Worm (Caenorhabditis elegans) whole organism, late embryonic: ENCODE measurements around the gene slc-17.8.

Experiments used
- C08G9.2 ChIP-seq: sonication (generic microtip); optimal IDR thresholded peaks from 2 replicates; lab custom pipeline; 2016; ENCODE audit warnings: mild to moderate bottlenecking, missing genetic modification characterization, moderate library complexity, missing compliant biosample characterization
- F13H6.1 ChIP-seq: sonication (generic microtip); optimal IDR thresholded peaks from 2 replicates; lab custom pipeline; 2016; ENCODE audit warnings: missing genetic modification characterization, missing compliant biosample characterization
- K09A11.1 ChIP-seq: sonication (generic microtip); optimal IDR thresholded peaks from 2 replicates; lab custom pipeline; 2017; ENCODE audit warnings: antibody characterized with exemption, mild to moderate bottlenecking, missing genetic modification characterization, missing compliant biosample characterization; ENCODE audit not compliant: insufficient read depth
- T23F11.4 ChIP-seq: fragments of 200-800 bp; sonication (Bioruptor generic); optimal IDR thresholded peaks from 2 replicates; lab custom pipeline; 2018; ENCODE audit warnings: mild to moderate bottlenecking, missing genetic modification characterization, missing compliant biosample characterization
- Y22D7AL.16 ChIP-seq: sonication (generic microtip); optimal IDR thresholded peaks from 2 replicates; lab custom pipeline; 2016; ENCODE audit warnings: missing genetic modification characterization, missing compliant biosample characterization
- ahr-1 ChIP-seq: sonication (generic microtip); optimal IDR thresholded peaks from 2 replicates; lab custom pipeline; 2016; ENCODE audit warnings: missing genetic modification characterization, missing compliant biosample characterization
- ceh-14 ChIP-seq: sonication (generic microtip); optimal IDR thresholded peaks from 2 replicates; lab custom pipeline; 2016; ENCODE audit warnings: missing genotype, missing genetic modification characterization, missing compliant biosample characterization
- ceh-2 ChIP-seq: sonication (generic microtip); optimal IDR thresholded peaks from 2 replicates; lab custom pipeline; 2016; ENCODE audit warnings: missing genotype, missing genetic modification characterization, missing compliant biosample characterization
- ceh-22 ChIP-seq: sonication (generic microtip); optimal IDR thresholded peaks from 2 replicates; lab custom pipeline; 2017; ENCODE audit warnings: missing biosample characterization, missing genetic modification characterization
- ceh-24 ChIP-seq: sonication (generic microtip); optimal IDR thresholded peaks from 2 replicates; lab custom pipeline; 2016; ENCODE audit warnings: mild to moderate bottlenecking, missing genetic modification characterization, missing compliant biosample characterization
- ceh-30 ChIP-seq: fragments of 150-350 bp; optimal IDR thresholded peaks from 2 replicates; lab custom pipeline; 2014; ENCODE audit warnings: missing biosample characterization, missing genetic modification characterization
- ceh-34 ChIP-seq: sonication (generic microtip); optimal IDR thresholded peaks from 2 replicates; lab custom pipeline; 2016; ENCODE audit warnings: mild to moderate bottlenecking, missing genetic modification characterization, missing compliant biosample characterization
- che-1 ChIP-seq: sonication (generic microtip); optimal IDR thresholded peaks from 2 replicates; lab custom pipeline; 2016; ENCODE audit warnings: mild to moderate bottlenecking, missing genetic modification characterization, missing compliant biosample characterization
- elt-2 ChIP-seq: sonication (generic microtip); optimal IDR thresholded peaks from 2 replicates; lab custom pipeline; 2016; ENCODE audit warnings: missing genetic modification reagents, missing genetic modification characterization, missing compliant biosample characterization
- elt-4 ChIP-seq: sonication (generic microtip); optimal IDR thresholded peaks from 2 replicates; lab custom pipeline; 2016; ENCODE audit warnings: missing genetic modification characterization, missing compliant biosample characterization
- eyg-1 ChIP-seq: sonication (generic microtip); optimal IDR thresholded peaks from 2 replicates; lab custom pipeline; 2016; ENCODE audit warnings: missing genotype, missing genetic modification characterization, missing compliant biosample characterization
- fkh-10 ChIP-seq: fragments of 150-350 bp; optimal IDR thresholded peaks from 2 replicates; lab custom pipeline; 2014; ENCODE audit warnings: missing biosample characterization, missing genetic modification reagents, missing genetic modification characterization
- fkh-6 ChIP-seq: sonication (generic microtip); optimal IDR thresholded peaks from 2 replicates; lab custom pipeline; 2016; ENCODE audit warnings: missing genetic modification characterization, missing compliant biosample characterization
- gmeb-2 ChIP-seq: sonication (generic microtip); optimal IDR thresholded peaks from 2 replicates; lab custom pipeline; 2016; ENCODE audit warnings: missing genetic modification characterization, inconsistent platforms, missing compliant biosample characterization
- hlh-13 ChIP-seq: fragments of 200-800 bp; sonication (Bioruptor generic); optimal IDR thresholded peaks from 2 replicates; lab custom pipeline; 2018; ENCODE audit warnings: mild to moderate bottlenecking, missing genetic modification characterization, missing compliant biosample characterization
- hlh-15 ChIP-seq: sonication (generic microtip); optimal IDR thresholded peaks from 2 replicates; lab custom pipeline; 2016; ENCODE audit warnings: missing genetic modification characterization, missing compliant biosample characterization
- hlh-30 ChIP-seq: sonication (generic microtip); optimal IDR thresholded peaks from 2 replicates; lab custom pipeline; 2017; ENCODE audit warnings: antibody characterized with exemption, missing genetic modification characterization, missing compliant biosample characterization; ENCODE audit not compliant: insufficient read depth
- hlh-6 ChIP-seq: sonication (generic microtip); optimal IDR thresholded peaks from 2 replicates; lab custom pipeline; 2016; ENCODE audit warnings: missing genotype, missing genetic modification characterization, missing compliant biosample characterization
- hlh-8 ChIP-seq: sonication (generic microtip); optimal IDR thresholded peaks from 2 replicates; lab custom pipeline; 2016; ENCODE audit warnings: missing genotype, missing genetic modification characterization, missing compliant biosample characterization
- lim-6 ChIP-seq: sonication (generic microtip); optimal IDR thresholded peaks from 2 replicates; lab custom pipeline; 2016; ENCODE audit warnings: missing genetic modification characterization, missing compliant biosample characterization
- lin-11 ChIP-seq: fragments of 200-800 bp; sonication (Bioruptor generic); optimal IDR thresholded peaks from 2 replicates; lab custom pipeline; 2018; ENCODE audit warnings: mild to moderate bottlenecking, missing genetic modification characterization, missing compliant biosample characterization
- madf-2 ChIP-seq: sonication (generic microtip); optimal IDR thresholded peaks from 2 replicates; lab custom pipeline; 2017; ENCODE audit warnings: missing genetic modification characterization, missing compliant biosample characterization
- mec-3 ChIP-seq: sonication (generic microtip); optimal IDR thresholded peaks from 2 replicates; lab custom pipeline; 2016; ENCODE audit warnings: borderline replicate concordance, missing genetic modification characterization, missing compliant biosample characterization
- nfya-1 ChIP-seq: sonication (generic microtip); optimal IDR thresholded peaks from 2 replicates; lab custom pipeline; 2017; ENCODE audit warnings: missing genetic modification characterization, mild to moderate bottlenecking, missing compliant biosample characterization, antibody characterized with exemption, moderate library complexity
- npax-4 ChIP-seq: sonication (generic microtip); optimal IDR thresholded peaks from 2 replicates; lab custom pipeline; 2016; ENCODE audit warnings: missing genetic modification characterization, missing compliant biosample characterization
- pat-9 ChIP-seq: fragments of 200-800 bp; sonication (Bioruptor generic); optimal IDR thresholded peaks from 2 replicates; lab custom pipeline; 2018; ENCODE audit warnings: mild to moderate bottlenecking, missing genetic modification characterization, moderate library complexity, missing compliant biosample characterization
- pax-1 ChIP-seq: fragments of 150-350 bp; optimal IDR thresholded peaks from 2 replicates; lab custom pipeline; 2014; ENCODE audit warnings: missing biosample characterization, missing genetic modification characterization
- pha-4 ChIP-seq: fragments of 150-350 bp; optimal IDR thresholded peaks from 2 replicates; lab custom pipeline; 2018; ENCODE audit warnings: missing biosample characterization, missing genetic modification reagents, missing genetic modification characterization
- pros-1 ChIP-seq: fragments of 150-350 bp; optimal IDR thresholded peaks from 2 replicates; lab custom pipeline; 2014; ENCODE audit warnings: missing biosample characterization, missing genetic modification reagents, missing genetic modification characterization
- ref-2 ChIP-seq: sonication (generic microtip); optimal IDR thresholded peaks from 2 replicates; lab custom pipeline; 2016; ENCODE audit warnings: missing genetic modification characterization, missing compliant biosample characterization
- rnt-1 ChIP-seq: sonication (generic microtip); optimal IDR thresholded peaks from 2 replicates; lab custom pipeline; 2016; ENCODE audit warnings: missing genetic modification characterization, missing compliant biosample characterization
- tbx-2 ChIP-seq: sonication (generic microtip); optimal IDR thresholded peaks from 2 replicates; lab custom pipeline; 2016; ENCODE audit warnings: missing genetic modification characterization, missing compliant biosample characterization
- unc-3 ChIP-seq, 2 experiments: fragments of 200-800 bp in 1 of 2; sonication (Bioruptor generic) in 1 of 2; sonication (generic microtip) in 1 of 2; conservative IDR thresholded peaks in 1 of 2; optimal IDR thresholded peaks in 1 of 2; 2 replicates each; pipeline versions ENCODE4 v1.3.6 to Lab custom; 2016 to 2022; ENCODE audit warnings: missing compliant biosample characterization in 2 of 2, missing genetic modification characterization in 2 of 2, missing genetic modification reagents in 1 of 2
- unc-42 ChIP-seq: sonication (generic microtip); optimal IDR thresholded peaks from 2 replicates; lab custom pipeline; 2016; ENCODE audit warnings: missing genotype, missing genetic modification characterization, missing compliant biosample characterization
- unc-55 ChIP-seq: sonication (generic microtip); optimal IDR thresholded peaks from 2 replicates; lab custom pipeline; 2017; ENCODE audit warnings: missing biosample characterization, missing genetic modification reagents, missing genetic modification characterization
- zip-5 ChIP-seq: sonication (generic microtip); optimal IDR thresholded peaks from 2 replicates; lab custom pipeline; 2016; ENCODE audit warnings: missing genetic modification characterization, missing compliant biosample characterization
- ztf-16 ChIP-seq: sonication (generic microtip); optimal IDR thresholded peaks from 2 replicates; lab custom pipeline; 2017; ENCODE audit warnings: missing genetic modification characterization, missing compliant biosample characterization

slc-17.8 gene

ce11 chrV:8500348-8500747 is 45.0 kb downstream of the slc-17.8 start (continued):
- TF ChIP-seq hlh-8 (peak; percentile 97), unc-3 (GFP tag; conservative IDR thresholded peaks at IDR 0.05; lab: Robert Waterston, UW) (peak; percentile 99), unc-3 (tag; optimal IDR thresholded peaks at IDR 0.05; lab: Kevin White, UChicago) (peak; percentile 98), ref-2 (tag; lab: Kevin White, UChicago) (peak; percentile 98), unc-55 (GFP tag; lab: Kevin White, UChicago) (peak; percentile 32), che-1 (peak; percentile 98), elt-4 (tag; lab: Kevin White, UChicago) (peak; percentile 96), hlh-15 (tag; lab: Kevin White, UChicago) (peak; percentile 99), fkh-6 (tag; lab: Kevin White, UChicago) (peak; percentile 98), T23F11.4 (GFP tag; lab: Kevin White, UChicago) (peak; percentile 99), ceh-22 (tag; lab: Kevin White, UChicago) (peak; percentile 79), elt-2 (tag; lab: Kevin White, UChicago) (peak; percentile 99), zip-5 (tag; lab: Kevin White, UChicago) (peak; percentile 92), pat-9 (tag; lab: Kevin White, UChicago) (peak; percentile 99), ceh-24 (tag; lab: Kevin White, UChicago) (peak; percentile 100), ahr-1 (tag; lab: Kevin White, UChicago) (peak; percentile 98), pax-1 (peak; percentile 18), hlh-6 (tag; lab: Kevin White, UChicago) (peak; percentile 99), mec-3 (peak; percentile 99), npax-4 (tag; lab: Kevin White, UChicago) (peak; percentile 98), ceh-34 (tag; lab: Kevin White, UChicago) (peak; percentile 98), ztf-16 (tag; lab: Kevin White, UChicago) (peak; percentile 99), lin-11 (tag; lab: Kevin White, UChicago) (peak; percentile 96), rnt-1 (peak; percentile 97), fkh-10 (GFP tag; lab: Kevin White, UChicago) (peak; percentile 95), F13H6.1 (peak; percentile 99), tbx-2 (peak; percentile 98), Y22D7AL.16 (tag; lab: Kevin White, UChicago) (peak; percentile 99), hlh-13 (GFP tag; lab: Kevin White, UChicago) (peak; percentile 99)

DNA sequence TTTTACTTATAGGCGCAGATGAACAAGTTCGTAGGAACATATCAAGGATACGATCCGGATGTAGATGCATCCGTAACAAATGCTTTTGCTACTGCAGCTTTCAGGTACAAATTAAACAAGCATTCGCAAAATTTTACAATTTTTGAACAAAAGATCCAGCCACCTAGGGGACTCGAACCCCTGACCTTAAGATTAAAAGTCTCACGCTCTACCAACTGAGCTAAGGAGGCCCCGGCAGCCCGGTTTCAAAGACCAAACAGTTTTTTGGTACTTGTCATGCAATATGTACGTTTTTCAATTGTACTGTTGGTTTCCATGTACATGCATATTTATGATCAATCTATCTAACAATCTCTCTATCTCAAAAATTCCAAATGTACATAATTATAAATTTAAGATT is 46.0 kb downstream of the slc-17.8 start:
- TF ChIP-seq hlh-30 (tag; lab: Kevin White, UChicago) (no peak), C08G9.2 (no peak), pax-1 (no peak), zip-5 (tag; lab: Kevin White, UChicago) (no peak), ceh-14 (no peak), che-1 (no peak), pha-4 (tag; lab: Kevin White, UChicago) (no peak), gmeb-2 (tag; lab: Kevin White, UChicago) (no peak), K09A11.1 (tag; lab: Kevin White, UChicago) (no peak), eyg-1 (tag; lab: Kevin White, UChicago) (no peak), ceh-2 (no peak), hlh-15 (tag; lab: Kevin White, UChicago) (no peak)

DNA sequence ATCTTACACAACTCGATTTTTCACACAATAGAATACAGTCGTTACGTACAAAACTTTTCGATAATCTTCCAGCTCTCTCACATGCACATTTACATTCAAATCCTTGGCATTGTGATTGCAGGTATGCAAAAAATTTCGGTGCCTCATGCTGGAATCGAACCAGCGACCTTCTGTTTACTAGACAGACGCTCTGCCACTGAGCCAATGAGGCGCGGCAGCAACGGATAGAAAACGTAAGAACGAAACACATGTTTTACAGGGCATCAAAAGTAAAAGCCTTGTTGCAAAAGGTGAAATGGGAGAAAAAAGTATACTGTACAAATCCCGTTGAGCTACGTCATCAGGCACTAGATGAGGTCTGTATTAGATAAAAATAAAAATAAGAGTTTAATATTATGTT is 49.4 kb downstream of the slc-17.8 start:
- TF ChIP-seq madf-2 (tag; lab: Kevin White, UChicago) = no peak
- no peak for TF ChIP-seq pros-1 (tag; lab: Kevin White, UChicago)
- no peak for TF ChIP-seq eyg-1 (tag; lab: Kevin White, UChicago)
- TF ChIP-seq hlh-13 (GFP tag; lab: Kevin White, UChicago) = no peak
- no peak for TF ChIP-seq ceh-30 (tag; lab: Kevin White, UChicago)
- no peak for TF ChIP-seq C08G9.2
- TF ChIP-seq ceh-14 = no peak
- no peak for TF ChIP-seq unc-55 (GFP tag; lab: Kevin White, UChicago)
- TF ChIP-seq lim-6 (tag; lab: Kevin White, UChicago) = no peak
- TF ChIP-seq pax-1 = no peak
- no peak for TF ChIP-seq elt-4 (tag; lab: Kevin White, UChicago)
- no peak for TF ChIP-seq pha-4 (tag; lab: Kevin White, UChicago)
- TF ChIP-seq unc-42 = no peak
- TF ChIP-seq hlh-15 (tag; lab: Kevin White, UChicago) = no peak
- no peak for TF ChIP-seq tbx-2
- TF ChIP-seq nfya-1 (tag; lab: Kevin White, UChicago) = no peak
- no peak for TF ChIP-seq fkh-10 (GFP tag; lab: Kevin White, UChicago)
